Fruit fly (Drosophila melanogaster) whole organism, embryonic: ENCODE data around the gene r-l.

Experiments used
- ATbp ChIP-seq: fragments of 200-800 bp; sonication (Bioruptor generic); optimal IDR thresholded peaks from 2 replicates; lab custom pipeline; 2017; ENCODE audit warnings: missing biosample characterization, mild to moderate bottlenecking, missing genetic modification characterization, missing genetic modification reagents
- CG10209 ChIP-seq: fragments of 200-800 bp; sonication (Bioruptor generic); optimal IDR thresholded peaks from 3 replicates; lab custom pipeline; 2017; ENCODE audit warnings: missing biosample characterization, mild to moderate bottlenecking, missing genetic modification characterization, missing genetic modification reagents
- CG10366 ChIP-seq: fragments of 200-800 bp; sonication (Bioruptor generic); IDR thresholded peaks from 2 replicates; pipeline ENCODE4 v1.3.6; 2022; ENCODE audit warnings: missing biosample characterization, missing genetic modification characterization
- CG10543 ChIP-seq: fragments of 200-800 bp; sonication (Bioruptor generic); optimal IDR thresholded peaks from 3 replicates; lab custom pipeline; 2017; ENCODE audit warnings: missing biosample characterization, mild to moderate bottlenecking, missing genetic modification characterization, moderate library complexity
- CG10565 ChIP-seq: fragments of 200-800 bp; sonication (Bioruptor generic); optimal IDR thresholded peaks from 3 replicates; lab custom pipeline; 2016; ENCODE audit warnings: missing biosample characterization, mild to moderate bottlenecking, missing genetic modification characterization
- CG10979 ChIP-seq: fragments of 200-800 bp; sonication (Bioruptor generic); optimal IDR thresholded peaks from 2 replicates; lab custom pipeline; 2018; ENCODE audit warnings: missing biosample characterization, mild to moderate bottlenecking, missing genetic modification characterization, moderate library complexity
- CG12299 ChIP-seq: fragments of 200-800 bp; sonication (Bioruptor generic); optimal IDR thresholded peaks from 2 replicates; lab custom pipeline; 2018; ENCODE audit warnings: missing biosample characterization, mild to moderate bottlenecking, missing genetic modification characterization
- CG14667 ChIP-seq: fragments of 200-800 bp; sonication (Bioruptor generic); IDR thresholded peaks from 2 replicates; pipeline ENCODE4 v1.3.6; 2022; ENCODE audit warnings: missing biosample characterization, missing genetic modification characterization
- CG14965 ChIP-seq: fragments of 200-800 bp; sonication (Bioruptor generic); optimal IDR thresholded peaks from 2 replicates; lab custom pipeline; 2016; ENCODE audit warnings: missing biosample characterization, missing genetic modification characterization, borderline replicate concordance
- CG15011 ChIP-seq: fragments of 200-800 bp; sonication (Bioruptor generic); optimal IDR thresholded peaks from 3 replicates; lab custom pipeline; 2018; ENCODE audit warnings: missing biosample characterization, mild to moderate bottlenecking, missing genetic modification characterization
- CG17186 ChIP-seq: fragments of 200-800 bp; sonication (Bioruptor generic); optimal IDR thresholded peaks from 3 replicates; lab custom pipeline; 2017; ENCODE audit warnings: missing biosample characterization, missing genetic modification reagents, missing genetic modification characterization
- CG18476 ChIP-seq: fragments of 200-800 bp; sonication (Bioruptor generic); optimal IDR thresholded peaks from 2 replicates; lab custom pipeline; 2016; ENCODE audit warnings: missing biosample characterization, mild to moderate bottlenecking, missing genetic modification characterization
- CG2116 ChIP-seq: fragments of 200-800 bp; sonication (Bioruptor generic); optimal IDR thresholded peaks from 3 replicates; lab custom pipeline; 2018; ENCODE audit warnings: missing biosample characterization, mild to moderate bottlenecking, missing genetic modification characterization
- CG3065 ChIP-seq: fragments of 200-800 bp; sonication (Bioruptor generic); optimal IDR thresholded peaks from 2 replicates; lab custom pipeline; 2016; ENCODE audit warnings: missing biosample characterization, missing genetic modification characterization
- CG4730 ChIP-seq: fragments of 200-800 bp; sonication (Bioruptor generic); IDR thresholded peaks from 2 replicates; pipeline ENCODE4 v1.3.6; 2022; ENCODE audit warnings: missing biosample characterization, missing genetic modification characterization
- CG6689 ChIP-seq: fragments of 200-800 bp; sonication (Bioruptor generic); IDR thresholded peaks from 2 replicates; pipeline ENCODE4 v1.3.6; 2022; ENCODE audit warnings: missing biosample characterization, missing genetic modification characterization
- CG7928 ChIP-seq: fragments of 200-800 bp; sonication (Bioruptor generic); optimal IDR thresholded peaks from 2 replicates; lab custom pipeline; 2017; ENCODE audit warnings: missing biosample characterization, mild to moderate bottlenecking, missing genetic modification characterization
- CG8281 ChIP-seq: fragments of 200-800 bp; sonication (Bioruptor generic); optimal IDR thresholded peaks from 2 replicates; lab custom pipeline; 2018; ENCODE audit warnings: missing biosample characterization, mild to moderate bottlenecking, missing genetic modification characterization, moderate library complexity
- CG8290 ChIP-seq, 3 experiments: fragments of 200-800 bp; sonication (Bioruptor generic); optimal IDR thresholded peaks; 2 replicates each; lab custom pipeline; 2016 to 2019; ENCODE audit warnings: missing biosample characterization in 3 of 3, missing genetic modification characterization in 3 of 3, mild to moderate bottlenecking in 2 of 3, moderate library complexity in 1 of 3
- Fer3 ChIP-seq: fragments of 200-800 bp; sonication (Bioruptor generic); optimal IDR thresholded peaks from 2 replicates; lab custom pipeline; 2018; ENCODE audit warnings: missing biosample characterization, mild to moderate bottlenecking, missing genetic modification characterization, moderate library complexity
- Hmr ChIP-seq: fragments of 200-800 bp; sonication (Bioruptor generic); optimal IDR thresholded peaks from 3 replicates; lab custom pipeline; 2017; ENCODE audit warnings: mild to moderate bottlenecking, missing biosample characterization, missing genetic modification reagents, missing genetic modification characterization
- Hr3 ChIP-seq: fragments of 200-800 bp; sonication (Bioruptor generic); optimal IDR thresholded peaks from 3 replicates; lab custom pipeline; 2016; ENCODE audit warnings: missing biosample characterization, missing genetic modification characterization
- Med ChIP-seq: fragments of 200-800 bp; sonication (Bioruptor generic); peaks from one replicate; lab custom pipeline; 2016; ENCODE audit warnings: missing biosample characterization, missing genetic modification characterization, mild to moderate bottlenecking, inconsistent platforms, moderate library complexity
- TFAM ChIP-seq: fragments of 200-800 bp; sonication (Bioruptor generic); optimal IDR thresholded peaks from 2 replicates; lab custom pipeline; 2017; ENCODE audit warnings: missing biosample characterization, missing genetic modification characterization, inconsistent platforms
- Trl ChIP-seq, 3 experiments: fragments of >200 bp in 2 of 3; fragments of 200-800 bp in 1 of 3; sonication (Bioruptor generic) in 1 of 3; optimal IDR thresholded peaks; 2 replicates in 1 of 3; 3 replicates in 2 of 3; lab custom pipeline; 2016 to 2017; ENCODE audit warnings: missing biosample characterization in 1 of 3, missing genetic modification characterization in 1 of 3
- ac ChIP-seq: fragments of 200-800 bp; sonication (Bioruptor generic); optimal IDR thresholded peaks from 3 replicates; lab custom pipeline; 2017; ENCODE audit warnings: missing biosample characterization, mild to moderate bottlenecking, missing genetic modification characterization
- bowl ChIP-seq: fragments of 200-800 bp; sonication (Bioruptor generic); IDR thresholded peaks from 2 replicates; pipeline ENCODE4 v1.3.6; 2022; ENCODE audit warnings: missing biosample characterization, missing genetic modification characterization
- br ChIP-seq: fragments of >200 bp; optimal IDR thresholded peaks from 2 replicates; lab custom pipeline; 2017
- bsh ChIP-seq, 2 experiments: fragments of 200-800 bp; sonication (Bioruptor generic); optimal IDR thresholded peaks; 2 replicates each; lab custom pipeline; 2017 to 2018; ENCODE audit warnings: mild to moderate bottlenecking in 2 of 2, missing biosample characterization in 2 of 2, missing genetic modification characterization in 2 of 2, moderate library complexity in 1 of 2
- chn ChIP-seq: fragments of 200-800 bp; sonication (Bioruptor generic); optimal IDR thresholded peaks from 2 replicates; lab custom pipeline; 2016; ENCODE audit warnings: missing biosample characterization, missing genetic modification characterization
- crc ChIP-seq: fragments of 200-800 bp; sonication (Bioruptor generic); optimal IDR thresholded peaks from 2 replicates; lab custom pipeline; 2016; ENCODE audit warnings: missing biosample characterization, missing genetic modification characterization
- croc ChIP-seq: fragments of 200-800 bp; sonication (Bioruptor generic); conservative IDR thresholded peaks from 3 replicates; pipeline ENCODE4 v1.3.6; 2022; ENCODE audit warnings: missing biosample characterization, missing genetic modification characterization
- crol ChIP-seq: fragments of 200-800 bp; sonication (Bioruptor generic); IDR thresholded peaks from 2 replicates; pipeline ENCODE4 v1.3.6; 2022; ENCODE audit warnings: missing biosample characterization, missing genetic modification characterization
- dan ChIP-seq: fragments of 200-800 bp; sonication (Bioruptor generic); IDR thresholded peaks from 2 replicates; pipeline ENCODE4 v1.3.6; 2022; ENCODE audit warnings: missing biosample characterization, missing genetic modification characterization
- ftz-f1 ChIP-seq: fragments of 200-800 bp; sonication (Bioruptor generic); optimal IDR thresholded peaks from 2 replicates; lab custom pipeline; 2016; ENCODE audit warnings: missing biosample characterization, missing genetic modification characterization
- gcm ChIP-seq: fragments of 200-800 bp; sonication (Bioruptor generic); optimal IDR thresholded peaks from 2 replicates; lab custom pipeline; 2019; ENCODE audit warnings: missing biosample characterization, mild to moderate bottlenecking, missing genetic modification characterization, moderate library complexity
- jing ChIP-seq: fragments of 200-800 bp; sonication (Bioruptor generic); optimal IDR thresholded peaks from 2 replicates; lab custom pipeline; 2018; ENCODE audit warnings: missing biosample characterization, mild to moderate bottlenecking, missing genetic modification characterization
- knrl ChIP-seq: fragments of 200-800 bp; sonication (Bioruptor generic); IDR thresholded peaks from 3 replicates; pipeline ENCODE4 v1.3.6; 2022; ENCODE audit warnings: missing biosample characterization, missing genetic modification characterization; ENCODE audit not compliant: partially characterized antibody
- mirr ChIP-seq: fragments of 200-800 bp; sonication (Bioruptor generic); optimal IDR thresholded peaks from 3 replicates; lab custom pipeline; 2018; ENCODE audit warnings: missing biosample characterization, mild to moderate bottlenecking, missing genetic modification characterization
- nau ChIP-seq: fragments of 200-800 bp; sonication (Bioruptor generic); optimal IDR thresholded peaks from 3 replicates; lab custom pipeline; 2017; ENCODE audit warnings: missing biosample characterization, mild to moderate bottlenecking, missing genetic modification characterization, missing genetic modification reagents
- pho ChIP-seq: fragments of 200-800 bp; sonication (Bioruptor generic); optimal IDR thresholded peaks from 2 replicates; lab custom pipeline; 2016; ENCODE audit warnings: missing biosample characterization, missing genetic modification characterization
- pzg ChIP-seq: fragments of 200-800 bp; sonication (Bioruptor generic); optimal IDR thresholded peaks from 3 replicates; lab custom pipeline; 2018; ENCODE audit warnings: missing biosample characterization, mild to moderate bottlenecking, missing genetic modification characterization, moderate library complexity
- shn ChIP-seq: fragments of 200-800 bp; sonication (Bioruptor generic); optimal IDR thresholded peaks from 3 replicates; lab custom pipeline; 2016; ENCODE audit warnings: missing biosample characterization, missing genetic modification characterization
- sim ChIP-seq: fragments of 200-800 bp; sonication (Bioruptor generic); IDR thresholded peaks from 2 replicates; pipeline ENCODE4 v1.3.6; 2022; ENCODE audit warnings: missing biosample characterization, missing genetic modification characterization
- so ChIP-seq: fragments of 200-800 bp; sonication (Bioruptor generic); IDR thresholded peaks from 3 replicates; pipeline ENCODE4 v1.3.6; 2022; ENCODE audit warnings: missing biosample characterization, missing genetic modification characterization
- twi ChIP-seq: fragments of 200-800 bp; optimal IDR thresholded peaks from 2 replicates; lab custom pipeline; 2019; ENCODE audit warnings: missing biosample characterization, mild to moderate bottlenecking, missing genetic modification characterization, moderate library complexity
- usp ChIP-seq: fragments of >200 bp; optimal IDR thresholded peaks from 2 replicates; lab custom pipeline; 2017; ENCODE audit warnings: missing biosample characterization, missing genetic modification characterization
- zfh1 ChIP-seq: fragments of 200-800 bp; sonication (Bioruptor generic); IDR thresholded peaks from 3 replicates; pipeline ENCODE4 v1.3.6; 2022; ENCODE audit warnings: missing biosample characterization, missing genetic modification characterization

Gene r-l

DNA sequence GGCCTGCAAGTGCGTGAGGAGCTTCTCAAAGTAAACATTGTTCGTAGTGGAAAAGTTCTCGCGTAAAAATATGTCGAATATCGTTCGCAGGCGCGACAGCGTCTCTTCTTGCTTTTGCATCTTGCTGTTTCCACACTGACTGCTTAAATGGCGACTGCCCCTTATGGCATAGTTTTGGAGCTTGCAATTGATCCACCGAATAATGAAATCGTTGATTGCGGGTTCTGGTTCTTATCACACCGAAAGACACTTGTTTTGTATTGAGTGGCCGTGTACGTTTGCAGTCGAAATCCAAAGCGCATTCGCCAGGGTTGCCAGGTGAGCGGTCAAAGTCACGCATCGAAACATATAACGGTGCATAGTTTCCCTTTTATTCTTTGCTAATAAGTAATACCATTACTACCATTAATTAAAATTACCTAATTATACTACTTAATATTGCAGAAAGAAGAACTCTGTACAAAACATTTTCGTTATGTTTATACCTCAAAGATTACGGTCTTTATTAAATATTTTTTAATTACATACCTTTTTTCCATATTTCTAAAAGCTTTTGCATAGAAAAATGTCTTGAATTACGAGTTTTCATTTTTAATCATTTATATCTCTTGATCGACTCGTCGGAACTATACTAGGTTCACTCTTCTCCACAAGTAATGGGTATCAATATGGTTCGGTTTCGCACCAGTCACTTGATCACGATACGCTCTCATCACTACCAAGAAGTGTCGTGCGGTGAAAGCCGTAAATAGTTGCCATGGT, 28.5 kb upstream of the r-l start, which contains the start of the genes CG7044 and Tbc1d22 (continued):
- TF ChIP-seq Fer3 (tag; lab: Kevin White, UChicago) (peak; percentile 26), TFAM (GFP tag; lab: Kevin White, UChicago) (no peak), CG10209 (GFP tag; lab: Kevin White, UChicago) (peak; percentile 29), croc (no peak), CG3065 (GFP tag; lab: Kevin White, UChicago) (no peak), so (no peak), CG6689 (GFP tag; lab: Robert Waterston, UW) (peak; percentile 50; the same call in 1 of the 2 replicates), dan (GFP tag; lab: Robert Waterston, UW) (no peak), CG10366 (no peak; the same call in 1 of the 2 replicates), bowl (no peak), Med (peak; percentile 69), CG2116 (peak; percentile 29), shn (peak; percentile 55), CG14667 (GFP tag; lab: Robert Waterston, UW) (no peak; the same call in 1 of the 2 replicates), br (no peak), Trl (optimal IDR thresholded peaks at IDR 0.05; lab: Kevin White, UChicago) (no peak), Trl (GFP tag; optimal IDR thresholded peaks at IDR 0.05; lab: Kevin White, UChicago) (no peak), crc (GFP tag; lab: Kevin White, UChicago) (no peak), jing (GFP tag; lab: Kevin White, UChicago) (no peak), ftz-f1 (no peak), ATbp (GFP tag; lab: Kevin White, UChicago) (no peak), CG4730 (GFP tag; lab: Robert Waterston, UW) (no peak), mirr (GFP tag; lab: Kevin White, UChicago) (no peak), gcm (GFP tag; lab: Kevin White, UChicago) (no peak), Hr3 (GFP tag; lab: Kevin White, UChicago) (peak; percentile 69), knrl (GFP tag; lab: Robert Waterston, UW) (peak; percentile 53; the same call in 2 of the 3 replicates), ac (no peak), CG8281 (no peak), CG14965 (no peak), CG18476 (peak; percentile 19), CG12299 (no peak), pzg (GFP tag; lab: Kevin White, UChicago) (peak; percentile 21), CG10565 (GFP tag; lab: Kevin White, UChicago) (no peak), crol (GFP tag; lab: Robert Waterston, UW) (no peak), pho (GFP tag; lab: Kevin White, UChicago) (peak; percentile 33), CG10979 (tag; lab: Kevin White, UChicago) (peak; percentile 24), bsh (GFP tag; optimal IDR thresholded peaks at IDR 0.05; lab: Kevin White, UChicago) (peak in 1 of 2 experiments; percentile 15), CG15011 (GFP tag; lab: Kevin White, UChicago) (no peak), CG7928 (no peak), zfh1 (GFP tag; lab: Robert Waterston, UW) (0 out of 3 replicates have a peak, but pooled peaks have one; percentile 28), CG10543 (GFP tag; lab: Kevin White, UChicago) (no peak), Hmr (GFP tag; lab: Kevin White, UChicago) (no peak), chn (GFP tag; lab: Kevin White, UChicago) (peak; percentile 55), usp (GFP tag; lab: Kevin White, UChicago) (no peak), CG17186 (GFP tag; lab: Kevin White, UChicago) (no peak), sim (GFP tag; lab: Robert Waterston, UW) (no peak), CG8290 (GFP tag; optimal IDR thresholded peaks at IDR 0.05; lab: Kevin White, UChicago) (peak; percentile 52), CG8290 (tag; optimal IDR thresholded peaks at IDR 0.05; lab: Kevin White, UChicago) (peak in 1 of 2 experiments; percentile 47), twi (tag; lab: Kevin White, UChicago) (peak; percentile 22), nau (GFP tag; lab: Kevin White, UChicago) (no peak)
